Worm (Caenorhabditis elegans) whole organism, L2 larva: Measurements from ENCODE around the gene gcsh-1.

Source experiments
- C34F6.9 ChIP-seq: fragments of 150-350 bp; optimal IDR thresholded peaks from 2 replicates; lab custom pipeline; 2014; ENCODE audit warnings: missing biosample characterization, missing genetic modification characterization
- F13H6.1 ChIP-seq: sonication (generic microtip); optimal IDR thresholded peaks from 2 replicates; lab custom pipeline; 2016; ENCODE audit warnings: missing genetic modification characterization, missing compliant biosample characterization
- R02D3.7 ChIP-seq: fragments of 150-350 bp; optimal IDR thresholded peaks from 2 replicates; lab custom pipeline; 2014; ENCODE audit warnings: missing biosample characterization, missing genetic modification characterization
- Y55F3AM.14 ChIP-seq: fragments of 200-800 bp; sonication (Bioruptor generic); optimal IDR thresholded peaks from 2 replicates; lab custom pipeline; 2018; ENCODE audit warnings: mild to moderate bottlenecking, missing genetic modification characterization, missing compliant biosample characterization
- ZK546.5 ChIP-seq: sonication (generic microtip); optimal IDR thresholded peaks from 2 replicates; lab custom pipeline; 2017; ENCODE audit warnings: missing biosample characterization, missing genetic modification characterization
- alr-1 ChIP-seq: fragments of 150-350 bp; optimal IDR thresholded peaks from 2 replicates; lab custom pipeline; 2014; ENCODE audit warnings: missing biosample characterization, missing genetic modification characterization
- aly-2 ChIP-seq: fragments of 150-350 bp; optimal IDR thresholded peaks from 2 replicates; lab custom pipeline; 2014; ENCODE audit warnings: missing biosample characterization, missing genetic modification characterization
- blmp-1 ChIP-seq: sonication (generic microtip); optimal IDR thresholded peaks from 2 replicates; lab custom pipeline; 2017; ENCODE audit warnings: missing genetic modification characterization, mild to moderate bottlenecking, missing compliant biosample characterization, antibody characterized with exemption, moderate library complexity; ENCODE audit not compliant: insufficient read depth
- ceh-16 ChIP-seq: fragments of 150-350 bp; optimal IDR thresholded peaks from 2 replicates; lab custom pipeline; 2014; ENCODE audit warnings: missing biosample characterization, missing genetic modification characterization
- egl-27 ChIP-seq: sonication (generic microtip); optimal IDR thresholded peaks from 3 replicates; lab custom pipeline; 2017; ENCODE audit warnings: missing biosample characterization, missing genetic modification reagents, missing genetic modification characterization
- elt-1 ChIP-seq: fragments of 150-350 bp; optimal IDR thresholded peaks from 2 replicates; lab custom pipeline; 2014; ENCODE audit warnings: missing biosample characterization, missing genetic modification characterization
- elt-3 ChIP-seq: sonication (generic microtip); optimal IDR thresholded peaks from 2 replicates; lab custom pipeline; 2017; ENCODE audit warnings: missing biosample characterization, missing genetic modification characterization
- fos-1 ChIP-seq: fragments of 150-350 bp; optimal IDR thresholded peaks from 2 replicates; lab custom pipeline; 2014; ENCODE audit warnings: missing biosample characterization, missing genetic modification characterization
- gmeb-1 ChIP-seq: fragments of 150-350 bp; optimal IDR thresholded peaks from 2 replicates; lab custom pipeline; 2014; ENCODE audit warnings: missing biosample characterization, missing genetic modification characterization
- lin-13 ChIP-seq: fragments of 150-350 bp; optimal IDR thresholded peaks from 2 replicates; lab custom pipeline; 2014; ENCODE audit warnings: missing biosample characterization, missing genetic modification reagents, missing genetic modification characterization
- lsy-2 ChIP-seq, 2 experiments: fragments of 150-350 bp in 1 of 2; sonication (generic microtip) in 1 of 2; optimal IDR thresholded peaks; 2 replicates each; lab custom pipeline; 2014 to 2017; ENCODE audit warnings: missing biosample characterization in 2 of 2, missing genetic modification characterization in 2 of 2
- mab-5 ChIP-seq: fragments of 150-350 bp; optimal IDR thresholded peaks from 2 replicates; lab custom pipeline; 2014; ENCODE audit warnings: missing biosample characterization, missing genetic modification characterization
- mbf-1 ChIP-seq: sonication (generic microtip); optimal IDR thresholded peaks from 2 replicates; lab custom pipeline; 2017; ENCODE audit warnings: missing biosample characterization, missing genetic modification characterization
- mdl-1 ChIP-seq, 2 experiments: fragments of 150-350 bp in 1 of 2; sonication (generic microtip) in 1 of 2; optimal IDR thresholded peaks; 2 replicates each; lab custom pipeline; 2017; ENCODE audit warnings: missing biosample characterization in 2 of 2, missing genetic modification characterization in 2 of 2
- nhr-10 ChIP-seq: sonication (generic microtip); optimal IDR thresholded peaks from 2 replicates; lab custom pipeline; 2017; ENCODE audit warnings: missing biosample characterization, missing genetic modification characterization
- nhr-11 ChIP-seq: fragments of 150-350 bp; optimal IDR thresholded peaks from 2 replicates; lab custom pipeline; 2014; ENCODE audit warnings: missing biosample characterization, missing genetic modification characterization
- nhr-12 ChIP-seq: fragments of 150-350 bp; optimal IDR thresholded peaks from 2 replicates; lab custom pipeline; 2014; ENCODE audit warnings: missing biosample characterization, missing genetic modification characterization
- nhr-129 ChIP-seq: fragments of 150-350 bp; optimal IDR thresholded peaks from 2 replicates; lab custom pipeline; 2014; ENCODE audit warnings: missing biosample characterization, missing genetic modification characterization
- nhr-21 ChIP-seq: fragments of 150-350 bp; optimal IDR thresholded peaks from 2 replicates; lab custom pipeline; 2014; ENCODE audit warnings: missing biosample characterization, missing genetic modification characterization
- nhr-23 ChIP-seq: fragments of 150-350 bp; optimal IDR thresholded peaks from 2 replicates; lab custom pipeline; 2014; ENCODE audit warnings: missing biosample characterization, missing genetic modification reagents, missing genetic modification characterization
- nhr-237 ChIP-seq: fragments of 150-350 bp; optimal IDR thresholded peaks from 2 replicates; lab custom pipeline; 2014; ENCODE audit warnings: missing biosample characterization, missing genetic modification characterization
- nhr-25 ChIP-seq: fragments of 150-350 bp; sonication (generic microtip); optimal IDR thresholded peaks from 3 replicates; lab custom pipeline; 2014; ENCODE audit warnings: missing biosample characterization, missing genetic modification characterization
- nhr-77 ChIP-seq: fragments of 150-350 bp; optimal IDR thresholded peaks from 2 replicates; lab custom pipeline; 2014; ENCODE audit warnings: missing biosample characterization, missing genetic modification characterization
- peb-1 ChIP-seq: fragments of 150-350 bp; optimal IDR thresholded peaks from 2 replicates; lab custom pipeline; 2014; ENCODE audit warnings: missing biosample characterization, missing genetic modification characterization
- sem-4 ChIP-seq: fragments of 150-350 bp; optimal IDR thresholded peaks from 2 replicates; lab custom pipeline; 2014; ENCODE audit warnings: missing biosample characterization, missing genetic modification reagents, missing genetic modification characterization
- sma-3 ChIP-seq: sonication (generic microtip); optimal IDR thresholded peaks from 2 replicates; lab custom pipeline; 2016; ENCODE audit warnings: missing genetic modification reagents, missing genetic modification characterization, missing compliant biosample characterization
- sma-9 ChIP-seq, 2 experiments: fragments of 150-350 bp in 1 of 2; sonication (generic microtip) in 1 of 2; optimal IDR thresholded peaks; 2 replicates each; lab custom pipeline; 2014 to 2016; ENCODE audit warnings: missing genetic modification characterization in 2 of 2, mild to moderate bottlenecking in 1 of 2, missing biosample characterization in 1 of 2, missing compliant biosample characterization in 1 of 2, missing genetic modification reagents in 1 of 2, moderate library complexity in 1 of 2
- snpc-4 ChIP-seq: fragments of 150-350 bp; optimal IDR thresholded peaks from 2 replicates; lab custom pipeline; 2014; ENCODE audit warnings: missing biosample characterization, missing genetic modification characterization
- unc-39 ChIP-seq: fragments of 150-350 bp; optimal IDR thresholded peaks from 2 replicates; lab custom pipeline; 2014; ENCODE audit warnings: missing biosample characterization, missing genetic modification characterization
- unc-55 ChIP-seq: fragments of 150-350 bp; sonication (generic microtip); optimal IDR thresholded peaks from 3 replicates; lab custom pipeline; 2014; ENCODE audit warnings: missing biosample characterization, missing genetic modification reagents, missing genetic modification characterization
- unc-62 ChIP-seq: fragments of 150-350 bp; optimal IDR thresholded peaks from 2 replicates; lab custom pipeline; 2014; ENCODE audit warnings: missing biosample characterization, missing genetic modification reagents, missing genetic modification characterization
- zag-1 ChIP-seq: fragments of 150-350 bp; optimal IDR thresholded peaks from 2 replicates; lab custom pipeline; 2014; ENCODE audit warnings: missing biosample characterization, missing genetic modification characterization
- ztf-1 ChIP-seq: fragments of 200-800 bp; sonication (Bioruptor generic); conservative IDR thresholded peaks from 2 replicates; pipeline ENCODE4 v1.3.6; 2022; ENCODE audit warnings: missing genetic modification characterization, missing compliant biosample characterization
- ztf-11 ChIP-seq: sonication (generic microtip); optimal IDR thresholded peaks from 2 replicates; lab custom pipeline; 2017; ENCODE audit warnings: missing biosample characterization, missing genetic modification characterization
- ztf-4 ChIP-seq: fragments of 150-350 bp; optimal IDR thresholded peaks from 2 replicates; lab custom pipeline; 2014; ENCODE audit warnings: missing biosample characterization, missing genetic modification characterization

The gcsh-1 gene

ce11 chrX:14504551-14504902 lies 10.3 kb downstream of the gcsh-1 start:
- TF ChIP-seq elt-1 (tag; lab: Kevin White, UChicago) (no peak), mab-5 (tag; lab: Kevin White, UChicago) (no peak), mdl-1 (tag; optimal IDR thresholded peaks at IDR 0.05; lab: Kevin White, UChicago) (no peak), sma-9 (GFP tag; optimal IDR thresholded peaks at IDR 0.05; lab: Kevin White, UChicago) (peak; percentile 60), sma-9 (tag; optimal IDR thresholded peaks at IDR 0.05; lab: Kevin White, UChicago) (no peak), ZK546.5 (tag; lab: Kevin White, UChicago) (no peak), nhr-12 (tag; lab: Kevin White, UChicago) (no peak), elt-3 (tag; lab: Kevin White, UChicago) (no peak), nhr-21 (no peak), egl-27 (tag; lab: Kevin White, UChicago) (no peak), nhr-237 (no peak), ztf-11 (no peak), alr-1 (tag; lab: Kevin White, UChicago) (no peak), unc-55 (GFP tag; lab: Kevin White, UChicago) (no peak), peb-1 (no peak), unc-39 (tag; lab: Kevin White, UChicago) (no peak), mbf-1 (tag; lab: Kevin White, UChicago) (no peak), nhr-129 (tag; lab: Kevin White, UChicago) (no peak), Y55F3AM.14 (GFP tag; lab: Kevin White, UChicago) (peak; percentile 11), fos-1 (peak; percentile 13), ztf-1 (no peak), snpc-4 (tag; lab: Kevin White, UChicago) (no peak), blmp-1 (tag; lab: Kevin White, UChicago) (no peak), aly-2 (tag; lab: Kevin White, UChicago) (no peak)

DNA sequence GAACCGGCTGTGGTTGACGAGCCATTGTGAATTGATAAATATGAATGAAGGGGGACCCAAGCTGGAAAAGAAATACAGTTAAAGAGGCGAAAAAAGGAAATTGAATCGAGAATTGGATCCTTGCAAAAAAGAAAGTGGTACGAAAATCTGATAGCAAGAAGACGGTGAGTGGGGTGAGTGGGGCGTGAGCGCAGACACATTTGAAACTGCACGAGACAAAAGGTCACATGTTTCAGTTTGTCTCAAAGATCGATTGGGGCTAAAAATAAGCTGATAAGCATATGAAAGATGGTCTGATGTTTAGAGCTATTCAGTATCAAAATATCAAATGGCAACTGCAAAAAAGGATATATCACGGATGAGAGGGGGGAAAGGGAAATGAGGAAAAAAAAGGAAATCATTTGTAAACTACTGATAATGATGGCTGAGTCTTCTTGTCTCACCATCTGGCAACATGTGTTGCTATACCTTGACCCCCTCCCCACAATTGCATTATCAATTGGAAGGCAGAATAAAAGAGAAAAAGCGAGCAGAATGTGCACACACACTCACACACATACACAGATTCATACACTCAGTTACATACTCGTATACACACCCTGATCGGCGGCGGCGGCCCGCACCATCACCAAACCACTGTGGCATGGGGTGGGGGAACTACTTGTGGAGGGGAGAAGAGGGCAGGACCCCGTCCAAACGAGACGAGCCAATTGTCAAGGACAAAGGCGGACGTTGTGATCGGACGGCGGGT lies 10.9 kb downstream of the gcsh-1 start, which contains the start of gene M163.1:
M163.1 (minus strand) TSS at position 25 of the 751 bp plus-strand sequence.
- TF ChIP-seq ztf-1 (no peak), nhr-11 (tag; lab: Kevin White, UChicago) (no peak), sma-9 (GFP tag; optimal IDR thresholded peaks at IDR 0.05; lab: Kevin White, UChicago) (peak; percentile 6), sma-9 (tag; optimal IDR thresholded peaks at IDR 0.05; lab: Kevin White, UChicago) (no peak), nhr-77 (tag; lab: Kevin White, UChicago) (no peak), lin-13 (GFP tag; lab: Kevin White, UChicago) (no peak), fos-1 (peak; percentile 39), nhr-23 (tag; lab: Kevin White, UChicago) (no peak), R02D3.7 (tag; lab: Kevin White, UChicago) (no peak), F13H6.1 (peak; percentile 27), nhr-237 (no peak), mab-5 (tag; lab: Kevin White, UChicago) (no peak), egl-27 (tag; lab: Kevin White, UChicago) (no peak), mbf-1 (tag; lab: Kevin White, UChicago) (no peak), nhr-21 (no peak), nhr-10 (no peak), unc-62 (no peak), sma-3 (GFP tag; lab: Kevin White, UChicago) (no peak), Y55F3AM.14 (GFP tag; lab: Kevin White, UChicago) (no peak), C34F6.9 (tag; lab: Kevin White, UChicago) (no peak), ztf-4 (tag; lab: Kevin White, UChicago) (no peak), zag-1 (tag; lab: Kevin White, UChicago) (no peak), ceh-16 (tag; lab: Kevin White, UChicago) (peak; percentile 71), nhr-25 (no peak)

DNA sequence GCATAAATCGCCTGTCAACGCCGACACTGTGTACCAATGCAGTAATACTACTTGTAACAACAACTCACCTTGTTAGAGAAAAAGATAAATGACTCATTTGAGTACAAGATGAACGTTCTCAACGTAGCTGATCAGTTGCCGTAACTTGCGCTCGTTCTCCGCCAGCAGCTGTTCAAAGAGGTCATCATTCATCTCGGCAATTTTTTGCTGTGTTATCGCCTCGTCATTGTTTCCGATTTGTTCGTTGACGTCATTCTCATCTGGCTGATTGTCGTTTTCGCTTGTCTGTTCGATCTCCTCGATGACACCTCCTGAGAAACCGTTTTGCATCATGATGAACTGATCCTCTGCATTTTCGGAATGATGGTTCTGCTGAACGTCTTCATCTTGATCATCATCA lies 11.6 kb downstream of the gcsh-1 start:
- TF ChIP-seq sma-9 (GFP tag; optimal IDR thresholded peaks at IDR 0.05; lab: Kevin White, UChicago) (peak; percentile 90), sma-9 (tag; optimal IDR thresholded peaks at IDR 0.05; lab: Kevin White, UChicago) (no peak), nhr-21 (peak; percentile 63), gmeb-1 (tag; lab: Kevin White, UChicago) (no peak), nhr-129 (tag; lab: Kevin White, UChicago) (peak; percentile 52), C34F6.9 (tag; lab: Kevin White, UChicago) (peak; percentile 10), nhr-237 (no peak), egl-27 (tag; lab: Kevin White, UChicago) (no peak), nhr-10 (no peak), ztf-11 (no peak), F13H6.1 (peak; percentile 69), mab-5 (tag; lab: Kevin White, UChicago) (peak; percentile 23), blmp-1 (tag; lab: Kevin White, UChicago) (peak; percentile 4), nhr-25 (peak; percentile 33), mbf-1 (tag; lab: Kevin White, UChicago) (no peak), fos-1 (peak; percentile 20), lsy-2 (tag; optimal IDR thresholded peaks at IDR 0.05; lab: Kevin White, UChicago) (peak in 1 of 2 experiments; percentile 44), sma-3 (GFP tag; lab: Kevin White, UChicago) (peak; percentile 63), sem-4 (tag; lab: Kevin White, UChicago) (peak; percentile 75)
